Worm (Caenorhabditis elegans): ENCODE results near the gene T24E12.10.

DNA sequence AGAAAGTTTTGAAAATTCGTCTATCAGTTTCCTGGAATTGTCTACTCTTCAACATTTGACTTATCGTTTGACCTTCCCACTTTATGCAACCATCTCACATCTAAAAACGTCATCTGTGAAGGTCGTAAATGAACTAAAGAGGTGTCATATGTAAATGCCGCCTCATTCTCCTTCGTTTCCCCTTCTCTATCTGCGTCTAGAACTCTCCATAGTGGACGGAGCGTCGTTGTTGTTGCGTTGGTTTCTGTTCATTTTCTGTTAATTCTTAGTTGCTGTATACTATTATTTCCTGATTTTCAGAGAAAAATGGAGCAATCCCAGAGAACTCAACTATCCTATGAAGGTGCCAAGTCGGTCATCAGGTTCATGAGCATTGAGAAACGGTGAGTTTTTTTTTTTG is 56.1 kb downstream of the T24E12.10 start, which contains the start of gene fbxc-52:
- TF ChIP-seq mec-3 (tag; optimal IDR thresholded peaks at IDR 0.05; ENCODE audit: borderline replicate concordance): no peak
- no peak for TF ChIP-seq sox-2 (GFP tag; IDR thresholded peaks at IDR 0.05)
- TF ChIP-seq unc-55 (GFP tag; optimal IDR thresholded peaks at IDR 0.05): no peak
- no peak for TF ChIP-seq ceh-14 (tag; optimal IDR thresholded peaks at IDR 0.05)
- no peak for TF ChIP-seq rnt-1 (tag; optimal IDR thresholded peaks at IDR 0.05)
- no peak for TF ChIP-seq pha-4 (tag; optimal IDR thresholded peaks at IDR 0.05)
- no peak for TF ChIP-seq pqm-1 (tag; optimal IDR thresholded peaks at IDR 0.05)
- TF ChIP-seq elt-2 (tag; optimal IDR thresholded peaks at IDR 0.05): no peak
